Worm (Caenorhabditis elegans) whole organism, L4 larva: ENCODE measurements around the gene gln-5.

Experiments
- F10B5.3 ChIP-seq: sonication (generic microtip); optimal IDR thresholded peaks from 2 replicates; lab custom pipeline; 2016; ENCODE audit warnings: mild to moderate bottlenecking, missing genetic modification characterization, missing compliant biosample characterization
- F26F4.8 ChIP-seq: fragments of 200-800 bp; sonication (Bioruptor generic); conservative IDR thresholded peaks from 2 replicates; pipeline ENCODE4 v1.3.6; 2022; ENCODE audit warnings: missing genetic modification characterization, missing compliant biosample characterization
- F44E2.7 ChIP-seq: fragments of 200-800 bp; sonication (Bioruptor generic); IDR thresholded peaks from 2 replicates; pipeline ENCODE4 v2.1.2; 2022; ENCODE audit warnings: missing genetic modification characterization, missing compliant biosample characterization
- F49E8.2 ChIP-seq: sonication (generic microtip); optimal IDR thresholded peaks from 2 replicates; lab custom pipeline; 2016; ENCODE audit warnings: missing compliant biosample characterization, mild to moderate bottlenecking, missing genetic modification characterization, borderline replicate concordance
- T20F7.1 ChIP-seq: fragments of 200-800 bp; sonication (Bioruptor generic); optimal IDR thresholded peaks from 2 replicates; lab custom pipeline; 2018; ENCODE audit warnings: mild to moderate bottlenecking, missing genetic modification characterization, missing compliant biosample characterization
- Y105C5A.15 ChIP-seq: fragments of 200-800 bp; sonication (Bioruptor generic); IDR thresholded peaks from 2 replicates; pipeline ENCODE4 v1.3.6; 2022; ENCODE audit warnings: missing genetic modification characterization, missing compliant biosample characterization
- Y48G9A.11 ChIP-seq: fragments of 200-800 bp; sonication (Bioruptor generic); IDR thresholded peaks from 2 replicates; pipeline ENCODE4 v1.3.6; 2022; ENCODE audit warnings: missing genetic modification reagents, missing genetic modification characterization, missing compliant biosample characterization
- Y5F2A.4 ChIP-seq: fragments of 200-800 bp; sonication (Bioruptor generic); optimal IDR thresholded peaks from 2 replicates; lab custom pipeline; 2018; ENCODE audit warnings: mild to moderate bottlenecking, missing genetic modification characterization, missing compliant biosample characterization
- aha-1 ChIP-seq: fragments of 150-350 bp; peaks from one replicate; lab custom pipeline; 2014; ENCODE audit warnings: missing biosample characterization, missing genetic modification characterization
- ama-1 ChIP-seq: fragments of 150-350 bp; optimal IDR thresholded peaks from 2 replicates; lab custom pipeline; 2014; ENCODE audit warnings: inconsistent platforms, mixed read lengths
- daf-16 ChIP-seq, 3 experiments: sonication (generic microtip); optimal IDR thresholded peaks; 2 replicates each; lab custom pipeline; 2016 to 2017; ENCODE audit warnings: missing genetic modification characterization in 3 of 3, missing genetic modification reagents in 3 of 3, mild to moderate bottlenecking in 2 of 3, missing compliant biosample characterization in 2 of 3, missing biosample characterization in 1 of 3, moderate library complexity in 1 of 3
- dmd-6 ChIP-seq: fragments of 200-800 bp; sonication (Bioruptor generic); IDR thresholded peaks from 2 replicates; pipeline ENCODE4 v1.3.6; 2022; ENCODE audit warnings: missing genetic modification reagents, missing genetic modification characterization, missing compliant biosample characterization
- dmd-9 ChIP-seq: fragments of 200-800 bp; sonication (Bioruptor generic); IDR thresholded peaks from 2 replicates; pipeline ENCODE4 v1.3.6; 2022; ENCODE audit warnings: missing genetic modification reagents, missing genetic modification characterization, missing compliant biosample characterization
- duxl-1 ChIP-seq: sonication (generic microtip); optimal IDR thresholded peaks from 2 replicates; lab custom pipeline; 2016; ENCODE audit warnings: mild to moderate bottlenecking, missing genetic modification characterization, moderate library complexity, missing compliant biosample characterization; ENCODE audit not compliant: poor library complexity
- dve-1 ChIP-seq: sonication (generic microtip); optimal IDR thresholded peaks from 2 replicates; lab custom pipeline; 2017; ENCODE audit warnings: antibody characterized with exemption, mild to moderate bottlenecking, missing genetic modification characterization, missing compliant biosample characterization; ENCODE audit not compliant: insufficient read depth
- fos-1 ChIP-seq: fragments of 150-350 bp; optimal IDR thresholded peaks from 2 replicates; lab custom pipeline; 2014; ENCODE audit warnings: missing biosample characterization, missing genetic modification characterization
- hlh-30 ChIP-seq: sonication (generic microtip); optimal IDR thresholded peaks from 2 replicates; lab custom pipeline; 2017; ENCODE audit warnings: antibody characterized with exemption, mild to moderate bottlenecking, missing genetic modification characterization, missing compliant biosample characterization; ENCODE audit not compliant: insufficient read depth
- lin-29 ChIP-seq: fragments of 200-800 bp; sonication (Bioruptor generic); IDR thresholded peaks from 2 replicates; pipeline ENCODE4 v1.3.6; 2022; ENCODE audit warnings: missing genetic modification reagents, missing genetic modification characterization, missing compliant biosample characterization
- lsy-2 ChIP-seq, 2 experiments: fragments of 150-350 bp in 1 of 2; sonication (generic microtip) in 1 of 2; optimal IDR thresholded peaks; 2 replicates each; lab custom pipeline; 2014 to 2017; ENCODE audit warnings: missing biosample characterization in 2 of 2, missing genetic modification characterization in 2 of 2
- madf-5 ChIP-seq, 2 experiments: fragments of 200-800 bp; sonication (Bioruptor generic); IDR thresholded peaks; 2 replicates each; pipeline ENCODE4 v1.3.6; 2022; ENCODE audit warnings: missing compliant biosample characterization in 2 of 2, missing genetic modification characterization in 2 of 2
- mep-1 ChIP-seq: fragments of 150-350 bp; sonication (generic microtip); optimal IDR thresholded peaks from 3 replicates; lab custom pipeline; 2014; ENCODE audit warnings: missing biosample characterization, missing genetic modification characterization
- nhr-10 ChIP-seq: fragments of 150-350 bp; optimal IDR thresholded peaks from 2 replicates; lab custom pipeline; 2014; ENCODE audit warnings: missing biosample characterization, missing genetic modification characterization
- nhr-102 ChIP-seq: sonication (generic microtip); optimal IDR thresholded peaks from 2 replicates; lab custom pipeline; 2016; ENCODE audit warnings: mild to moderate bottlenecking, missing genetic modification characterization, moderate library complexity, missing compliant biosample characterization
- nhr-41 ChIP-seq: fragments of 200-800 bp; sonication (Bioruptor generic); IDR thresholded peaks from 2 replicates; pipeline ENCODE4 v1.3.6; 2022; ENCODE audit warnings: missing genetic modification reagents, missing genetic modification characterization, missing compliant biosample characterization
- nhr-6 ChIP-seq: fragments of 150-350 bp; optimal IDR thresholded peaks from 2 replicates; lab custom pipeline; 2014; ENCODE audit warnings: missing biosample characterization, missing genetic modification characterization
- pqm-1 ChIP-seq: sonication (generic microtip); optimal IDR thresholded peaks from 2 replicates; lab custom pipeline; 2017; ENCODE audit warnings: missing biosample characterization, missing genetic modification characterization
- snpc-4 ChIP-seq: fragments of 150-350 bp; optimal IDR thresholded peaks from 2 replicates; lab custom pipeline; 2014; ENCODE audit warnings: missing biosample characterization, missing genetic modification characterization
- spr-3 ChIP-seq: fragments of 200-800 bp; sonication (Bioruptor generic); optimal IDR thresholded peaks from 2 replicates; lab custom pipeline; 2018; ENCODE audit warnings: mild to moderate bottlenecking, missing genetic modification characterization, missing compliant biosample characterization
- unc-39 ChIP-seq: sonication (generic microtip); optimal IDR thresholded peaks from 2 replicates; lab custom pipeline; 2017; ENCODE audit warnings: missing biosample characterization, missing genetic modification characterization
- unc-62 ChIP-seq, 3 experiments: fragments of 150-350 bp in 1 of 3; sonication (generic microtip); optimal IDR thresholded peaks in 2 of 3; peaks in 1 of 3; 1 replicate in 1 of 3; 2 replicates in 2 of 3; lab custom pipeline; 2014 to 2017; ENCODE audit warnings: missing biosample characterization in 3 of 3, missing genetic modification characterization in 3 of 3, missing genetic modification reagents in 3 of 3, missing genotype in 1 of 3
- zfp-2 ChIP-seq: sonication (generic microtip); optimal IDR thresholded peaks from 2 replicates; lab custom pipeline; 2016; ENCODE audit warnings: mild to moderate bottlenecking, missing genetic modification characterization, missing compliant biosample characterization
- zip-2 ChIP-seq: fragments of 150-350 bp; optimal IDR thresholded peaks from 2 replicates; lab custom pipeline; 2014; ENCODE audit warnings: missing biosample characterization, missing genetic modification characterization

The gln-5 gene

ce11 chrIV:17293068-17293467, 19.6 kb upstream of the gln-5 start:
- no peak for TF ChIP-seq T20F7.1
- no peak for TF ChIP-seq zip-2 (tag; lab: Kevin White, UChicago)
- TF ChIP-seq aha-1 (tag; lab: Kevin White, UChicago) = peak; percentile 53
- no peak for TF ChIP-seq lsy-2 (tag; optimal IDR thresholded peaks at IDR 0.05; lab: Kevin White, UChicago)
- peak; percentile 14 for TF ChIP-seq pqm-1 (tag; lab: Kevin White, UChicago)
- TF ChIP-seq dmd-6 = 0 out of 2 replicates have a peak, but pooled peaks have one; percentile 26
- no peak for TF ChIP-seq nhr-102
- no peak for TF ChIP-seq ama-1 (lab: Kevin White, UChicago)
- no peak for TF ChIP-seq nhr-41 (GFP tag; lab: Robert Waterston, UW)
- TF ChIP-seq Y105C5A.15 (GFP tag; lab: Robert Waterston, UW) = no peak
- peak; percentile 37 for TF ChIP-seq dve-1 (tag; lab: Kevin White, UChicago)
- TF ChIP-seq nhr-6 (tag; lab: Kevin White, UChicago) = no peak
- TF ChIP-seq F26F4.8 = no peak
- TF ChIP-seq fos-1 (tag; lab: Kevin White, UChicago) = no peak
- TF ChIP-seq spr-3 (GFP tag; lab: Kevin White, UChicago) = no peak
- TF ChIP-seq Y48G9A.11 (GFP tag; lab: Robert Waterston, UW) = no peak
- TF ChIP-seq, all 104 proteins: peak for 4

- TF ChIP-seq nhr-10 = no peak
- TF ChIP-seq duxl-1 (tag; lab: Kevin White, UChicago) = no peak
- no peak for TF ChIP-seq nhr-6 (tag; lab: Kevin White, UChicago)
- TF ChIP-seq dmd-6 = peak; percentile 15; the same call in 1 of the 2 replicates
- TF ChIP-seq daf-16 (GFP tag; optimal IDR thresholded peaks at IDR 0.05; lab: Kevin White, UChicago) = no peak
- peak; percentile 48 for TF ChIP-seq daf-16 (tag; optimal IDR thresholded peaks at IDR 0.05; lab: Kevin White, UChicago)
- TF ChIP-seq zfp-2 = no peak
- no peak for TF ChIP-seq hlh-30
- TF ChIP-seq Y105C5A.15 (GFP tag; lab: Robert Waterston, UW) = no peak
- TF ChIP-seq F10B5.3 (tag; lab: Kevin White, UChicago) = no peak
- no peak for TF ChIP-seq F44E2.7 (GFP tag; lab: Robert Waterston, UW)
- no peak for TF ChIP-seq ama-1 (lab: Kevin White, UChicago)
- no peak for TF ChIP-seq Y5F2A.4 (GFP tag; lab: Kevin White, UChicago)
- TF ChIP-seq dve-1 (tag; lab: Kevin White, UChicago) = peak; percentile 42
- TF ChIP-seq F49E8.2 (tag; lab: Kevin White, UChicago) = no peak
- no peak for TF ChIP-seq madf-5 (GFP tag; IDR thresholded peaks at IDR 0.05; lab: Robert Waterston, UW)
- TF ChIP-seq snpc-4 (tag; lab: Kevin White, UChicago) = no peak
- no peak for TF ChIP-seq unc-39 (tag; lab: Kevin White, UChicago)
- peak; percentile 26 for TF ChIP-seq mep-1 (tag; lab: Kevin White, UChicago)
- TF ChIP-seq dmd-9 (GFP tag; lab: Robert Waterston, UW) = no peak
- peak; percentile 82 for TF ChIP-seq aha-1 (tag; lab: Kevin White, UChicago)
These were observed 18.9 kb upstream of the gln-5 start for ce11 chrIV:17292350-17292749.

DNA sequence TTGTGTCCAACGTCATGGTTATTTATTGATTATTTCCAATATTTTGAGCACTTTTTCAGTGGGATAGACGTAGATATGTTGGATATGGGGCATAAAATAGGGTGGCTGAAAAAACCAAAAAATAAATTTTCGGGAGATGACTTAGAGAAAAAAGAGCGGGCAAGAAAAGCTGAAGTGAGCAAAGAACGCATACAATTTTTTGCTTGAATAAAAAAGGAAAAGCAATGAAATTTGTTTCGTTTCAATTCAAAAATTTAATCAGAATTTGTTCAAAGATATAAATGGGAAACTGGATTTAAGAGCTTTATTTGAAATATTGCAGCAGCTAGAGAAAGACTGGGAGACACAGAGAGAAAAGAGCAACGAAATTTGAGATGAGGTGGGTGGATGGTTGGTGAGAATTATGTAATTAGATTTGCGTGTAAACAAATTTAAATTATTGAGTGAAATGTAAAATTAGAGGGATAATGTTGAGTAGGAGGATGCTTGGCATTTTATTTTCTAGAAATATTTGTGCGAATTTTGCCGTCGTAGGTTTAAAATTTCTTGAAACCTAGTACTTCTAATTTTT, 18.3 kb upstream of the gln-5 start, which contains the start of the genes T28F3.11 and slc-17.4:
TSS of gene T28F3.11 (minus strand) at position 51 of the 571 bp plus-strand sequence.
TSS of gene slc-17.4 (minus strand) at position 105 of the 571 bp plus-strand sequence.
- TF ChIP-seq unc-62 (GFP tag; optimal IDR thresholded peaks at IDR 0.05 in 1 of 2; lab: Kevin White, UChicago) (peak in 1 of 2 experiments; percentile 16), unc-62 (tag; optimal IDR thresholded peaks at IDR 0.05; lab: Kevin White, UChicago) (no peak), lin-29 (GFP tag; lab: Robert Waterston, UW) (no peak)
